Fruit fly (Drosophila melanogaster): Measurements from ENCODE around the gene Fpgs2.
A peak's percentile ranks its signal among the peaks of the same experiment; 100 is the strongest.

Gene Fpgs2

DNA sequence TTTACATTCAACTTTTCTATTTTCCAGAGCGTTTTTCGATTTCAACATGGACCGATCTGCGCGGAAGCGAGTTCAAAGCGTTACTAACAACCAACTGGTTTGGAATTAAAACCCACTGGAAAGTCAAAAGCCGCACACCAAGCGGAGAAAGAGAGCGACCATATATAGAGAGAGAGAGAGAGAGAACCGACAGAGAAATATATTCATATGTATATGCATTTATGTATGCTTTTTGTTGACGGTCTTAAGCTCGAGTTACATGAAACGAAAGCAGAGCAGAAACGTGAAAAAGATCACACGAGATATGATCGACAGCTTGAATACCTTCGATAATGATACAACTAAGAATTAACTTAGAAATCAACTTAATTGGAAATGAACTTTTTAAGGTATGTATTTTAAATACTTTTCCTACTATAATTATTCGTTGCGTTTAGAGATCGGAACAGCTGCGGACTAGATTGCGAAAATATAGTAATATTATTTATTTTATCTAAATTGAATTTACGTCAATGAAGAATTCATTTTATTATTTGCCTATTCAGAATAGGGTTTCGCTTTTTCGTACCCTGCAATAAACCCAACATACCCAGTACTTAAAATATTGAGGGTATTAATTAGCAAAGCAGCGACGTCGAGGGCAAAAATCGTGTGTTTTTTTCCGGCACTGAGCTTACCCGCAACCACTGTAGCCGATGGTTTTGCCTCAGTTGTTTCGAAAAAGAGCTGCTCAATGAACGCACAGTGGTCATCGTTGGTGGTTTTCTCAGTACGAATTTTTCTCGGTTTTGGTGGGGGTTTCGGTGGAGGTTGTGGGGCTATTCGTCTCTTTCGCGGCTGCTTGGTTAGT, 25.1 kb downstream of the Fpgs2 start (continued):
- TF ChIP-seq Dek (tag; optimal IDR thresholded peaks at IDR 0.05) (peak; percentile 22), CG15011 (GFP tag; optimal IDR thresholded peaks at IDR 0.05) (peak; percentile 17), Xbp1 (GFP tag; optimal IDR thresholded peaks at IDR 0.05) (peak; percentile 25), CG10321 (GFP tag; IDR thresholded peaks at IDR 0.05) (no peak), Hmr (GFP tag; optimal IDR thresholded peaks at IDR 0.05) (peak; percentile 61), HHEX (GFP tag; optimal IDR thresholded peaks at IDR 0.05) (peak; percentile 50), mld (GFP tag; IDR thresholded peaks at IDR 0.05; ENCODE audit: partially characterized antibody) (no peak), sna (GFP tag; IDR thresholded peaks at IDR 0.05; ENCODE audit: partially characterized antibody) (no peak), CG15269 (tag; optimal IDR thresholded peaks at IDR 0.05) (peak; percentile 67), CG18262 (tag; optimal IDR thresholded peaks at IDR 0.05) (peak; percentile 79), CG11456 (GFP tag; IDR thresholded peaks at IDR 0.05) (0 out of 3 replicates have a peak, but pooled peaks have one; percentile 55), CG10565 (GFP tag; optimal IDR thresholded peaks at IDR 0.05) (no peak), cwo (GFP tag; optimal IDR thresholded peaks at IDR 0.05) (peak; percentile 60), CG9215 (GFP tag; IDR thresholded peaks at IDR 0.05) (no peak; the same call in 1 of the 2 replicates), Oli (tag; optimal IDR thresholded peaks at IDR 0.05) (peak; percentile 71), CG3847 (GFP tag; IDR thresholded peaks at IDR 0.05) (no peak), Lpt (GFP tag; optimal IDR thresholded peaks at IDR 0.05) (no peak), dmrt99B (tag; optimal IDR thresholded peaks at IDR 0.05) (peak; percentile 71), Six4 (GFP tag; optimal IDR thresholded peaks at IDR 0.05) (peak; percentile 12), ATbp (GFP tag; optimal IDR thresholded peaks at IDR 0.05) (peak; percentile 59), cato (GFP tag; optimal IDR thresholded peaks at IDR 0.05; ENCODE audit: borderline replicate concordance) (peak; percentile 50), grn (GFP tag; optimal IDR thresholded peaks at IDR 0.05) (no peak), Antp (GFP tag; optimal IDR thresholded peaks at IDR 0.05) (no peak), CG9437 (GFP tag; optimal IDR thresholded peaks at IDR 0.05) (peak; percentile 73), CG3407 (GFP tag; optimal IDR thresholded peaks at IDR 0.05) (peak; percentile 37), Med (GFP tag) (peak; percentile 73), dpn (GFP tag; optimal IDR thresholded peaks at IDR 0.05) (peak in 1 of 2 experiments; percentile 59), hkb (optimal IDR thresholded peaks at IDR 0.05) (no peak), hkb (GFP tag; IDR thresholded peaks at IDR 0.05) (peak; percentile 41; the same call in 1 of the 2 replicates), CG1529 (GFP tag; optimal IDR thresholded peaks at IDR 0.05) (peak; percentile 43), Sox102F (GFP tag; optimal IDR thresholded peaks at IDR 0.05) (peak; percentile 71), CG12219 (GFP tag; optimal IDR thresholded peaks at IDR 0.05) (peak; percentile 13), Fer3 (tag; optimal IDR thresholded peaks at IDR 0.05) (no peak), row (GFP tag; IDR thresholded peaks at IDR 0.05) (peak; percentile 78), ftz-f1 (GFP tag; optimal IDR thresholded peaks at IDR 0.05) (no peak), Aef1 (GFP tag; IDR thresholded peaks at IDR 0.05) (no peak), her (GFP tag; optimal IDR thresholded peaks at IDR 0.05) (no peak), CG10274 (GFP tag; optimal IDR thresholded peaks at IDR 0.05) (peak; percentile 26), amos (GFP tag; IDR thresholded peaks at IDR 0.05; ENCODE audit: partially characterized antibody) (no peak), CkIIα-i1 (GFP tag; IDR thresholded peaks at IDR 0.05) (no peak), CG34422 (GFP tag; IDR thresholded peaks at IDR 0.05) (0 out of 3 replicates have a peak, but pooled peaks have one; percentile 44), lab (GFP tag; optimal IDR thresholded peaks at IDR 0.05) (peak; percentile 17), gem (tag; optimal IDR thresholded peaks at IDR 0.05) (peak; percentile 85), Hr3 (GFP tag; optimal IDR thresholded peaks at IDR 0.05) (peak; percentile 66), CG12769 (tag; optimal IDR thresholded peaks at IDR 0.05) (no peak), ci (GFP tag; IDR thresholded peaks at IDR 0.05) (0 out of 3 replicates have a peak, but pooled peaks have one; percentile 12), CG4328 (GFP tag; optimal IDR thresholded peaks at IDR 0.05) (peak; percentile 33), CG2202 (tag; optimal IDR thresholded peaks at IDR 0.05) (peak; percentile 4)

Measured in whole organism, embryonic.